Worm (Caenorhabditis elegans) whole organism, mixed stage, embryonic: ENCODE results near the gene T13C2.3.
A peak's percentile ranks its signal among the peaks of the same experiment; 100 is the strongest.

Experiments
- blmp-1 ChIP-seq: fragments of 150-350 bp; optimal IDR thresholded peaks from 2 replicates; lab custom pipeline; 2014; ENCODE audit warnings: missing biosample characterization, missing genetic modification characterization
- drap-1 ChIP-seq: fragments of 200-800 bp; sonication (Bioruptor generic); optimal IDR thresholded peaks from 3 replicates; lab custom pipeline; 2018; ENCODE audit warnings: mild to moderate bottlenecking, missing genetic modification characterization, missing compliant biosample characterization
- elt-1 ChIP-seq: sonication (generic microtip); optimal IDR thresholded peaks from 2 replicates; lab custom pipeline; 2017; ENCODE audit warnings: missing genetic modification characterization, mild to moderate bottlenecking, missing compliant biosample characterization, antibody characterized with exemption, moderate library complexity, borderline replicate concordance; ENCODE audit not compliant: insufficient read depth
- mep-1 ChIP-seq: fragments of 150-350 bp; optimal IDR thresholded peaks from 2 replicates; lab custom pipeline; 2017; ENCODE audit warnings: missing biosample characterization, missing genetic modification reagents, missing genetic modification characterization, inconsistent platforms
- nhr-12 ChIP-seq: fragments of 150-350 bp; optimal IDR thresholded peaks from 2 replicates; lab custom pipeline; 2014; ENCODE audit warnings: missing biosample characterization, missing genetic modification characterization
- nhr-237 ChIP-seq: fragments of 150-350 bp; optimal IDR thresholded peaks from 2 replicates; lab custom pipeline; 2014; ENCODE audit warnings: missing biosample characterization, missing genetic modification characterization
- nhr-28 ChIP-seq: fragments of 150-350 bp; optimal IDR thresholded peaks from 2 replicates; lab custom pipeline; 2014; ENCODE audit warnings: missing biosample characterization, missing genetic modification characterization
- pha-4 ChIP-seq: fragments of 150-350 bp; optimal IDR thresholded peaks from 2 replicates; lab custom pipeline; 2018; ENCODE audit warnings: missing biosample characterization, missing genetic modification reagents, missing genetic modification characterization
- snpc-4 ChIP-seq: fragments of 150-350 bp; optimal IDR thresholded peaks from 2 replicates; lab custom pipeline; 2014; ENCODE audit warnings: missing biosample characterization, missing genetic modification characterization
- sptf-1 ChIP-seq: sonication (generic microtip); optimal IDR thresholded peaks from 2 replicates; lab custom pipeline; 2017; ENCODE audit warnings: mild to moderate bottlenecking, missing genetic modification characterization, moderate library complexity, missing compliant biosample characterization
- unc-39 ChIP-seq: fragments of 150-350 bp; optimal IDR thresholded peaks from 2 replicates; lab custom pipeline; 2014; ENCODE audit warnings: missing biosample characterization, missing genetic modification characterization
- unc-62 ChIP-seq: fragments of 150-350 bp; optimal IDR thresholded peaks from 2 replicates; lab custom pipeline; 2014; ENCODE audit warnings: missing biosample characterization, missing genetic modification reagents, missing genetic modification characterization
- ztf-11 ChIP-seq: fragments of 150-350 bp; optimal IDR thresholded peaks from 2 replicates; lab custom pipeline; 2014; ENCODE audit warnings: missing biosample characterization, missing genetic modification characterization

DNA sequence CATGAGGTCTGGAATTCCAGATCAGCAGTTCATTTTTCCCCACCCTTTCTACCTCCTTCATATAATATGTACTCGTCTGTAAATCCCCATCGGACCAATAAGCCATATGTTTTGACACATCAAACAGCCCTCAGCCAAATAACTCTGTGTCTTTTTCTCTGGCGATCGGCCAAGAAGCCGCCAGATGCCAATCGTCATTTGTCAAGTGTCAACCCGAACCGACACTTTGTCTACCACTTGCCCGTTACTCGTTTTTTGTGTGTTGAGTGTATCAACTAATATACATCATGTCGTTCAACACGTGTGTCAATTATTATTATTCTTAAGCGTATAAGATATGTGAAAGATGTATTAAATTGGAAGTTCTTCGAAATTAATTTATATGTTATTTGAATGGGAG, 34.2 kb downstream of the T13C2.3 start:
- no peak for TF ChIP-seq elt-1
- no peak for TF ChIP-seq sptf-1
- no peak for TF ChIP-seq mep-1 (tag; lab: Kevin White, UChicago)
- peak; percentile 98 for TF ChIP-seq unc-62 (GFP tag; lab: Kevin White, UChicago)
- TF ChIP-seq nhr-237 (tag; lab: Kevin White, UChicago), result no peak
- TF ChIP-seq nhr-12 (tag; lab: Kevin White, UChicago), result no peak
- TF ChIP-seq drap-1 (GFP tag; lab: Kevin White, UChicago), result no peak
- TF ChIP-seq pha-4 (tag; lab: Kevin White, UChicago), result no peak
- no peak for TF ChIP-seq ztf-11 (tag; lab: Kevin White, UChicago)
- no peak for TF ChIP-seq unc-39 (tag; lab: Kevin White, UChicago)
- no peak for TF ChIP-seq snpc-4
- TF ChIP-seq nhr-28 (tag; lab: Kevin White, UChicago), result no peak
- TF ChIP-seq blmp-1 (tag; lab: Kevin White, UChicago), result no peak
